Worm (Caenorhabditis elegans): ENCODE measurements around the gene C35C5.10.

C35C5.10 gene

DNA sequence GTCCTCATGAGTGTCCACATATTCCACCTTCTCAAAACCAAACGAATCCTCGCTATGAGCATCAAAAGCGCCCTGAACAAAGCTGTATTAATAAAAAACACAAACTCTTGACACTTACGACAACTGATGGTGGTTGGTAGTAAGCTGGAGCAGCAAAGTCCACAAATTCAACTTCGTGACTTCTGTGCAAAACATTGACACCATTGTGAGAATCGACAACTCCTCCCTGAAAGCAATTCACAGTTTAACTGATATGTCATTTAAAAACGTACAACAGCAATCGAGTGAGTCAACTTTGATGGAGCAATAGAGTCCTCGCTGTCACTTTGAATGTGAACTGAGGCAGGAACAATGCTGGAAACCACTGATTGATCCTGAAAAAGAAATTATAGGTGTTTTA, 38.6 kb upstream of the C35C5.10 start:
- no peak for TF ChIP-seq nhr-237 (tag; optimal IDR thresholded peaks at IDR 0.05)
- TF ChIP-seq ZK546.5 (tag; optimal IDR thresholded peaks at IDR 0.05) = no peak
- TF ChIP-seq sem-4 (tag; optimal IDR thresholded peaks at IDR 0.05) = no peak
- no peak for TF ChIP-seq gmeb-1 (tag; optimal IDR thresholded peaks at IDR 0.05)
- no peak for TF ChIP-seq lin-39 (tag; optimal IDR thresholded peaks at IDR 0.05)
- TF ChIP-seq sma-3 (GFP tag; optimal IDR thresholded peaks at IDR 0.05) = no peak
- TF ChIP-seq fos-1 (tag; optimal IDR thresholded peaks at IDR 0.05) = no peak
- no peak for TF ChIP-seq C34F6.9 (tag; optimal IDR thresholded peaks at IDR 0.05)
- TF ChIP-seq R02D3.7 (tag; optimal IDR thresholded peaks at IDR 0.05) = no peak
- TF ChIP-seq nhr-11 (tag; optimal IDR thresholded peaks at IDR 0.05) = no peak
- TF ChIP-seq F13H6.1 (tag; optimal IDR thresholded peaks at IDR 0.05) = no peak
- no peak for TF ChIP-seq lsy-2 (tag; optimal IDR thresholded peaks at IDR 0.05)
- TF ChIP-seq nhr-12 (tag; optimal IDR thresholded peaks at IDR 0.05) = no peak
- no peak for TF ChIP-seq blmp-1 (tag; optimal IDR thresholded peaks at IDR 0.05; ENCODE audit: insufficient read depth)
- no peak for TF ChIP-seq unc-39 (tag; optimal IDR thresholded peaks at IDR 0.05)

ce11 chrX:11518415-11518814, 37.6 kb upstream of the C35C5.10 start:
- TF ChIP-seq ztf-1 (GFP tag; conservative IDR thresholded peaks at IDR 0.05) (no peak), fos-1 (tag; optimal IDR thresholded peaks at IDR 0.05) (peak; percentile 15)

ce11 chrX:11519016-11519509, 37.0 kb upstream of the C35C5.10 start, which contains the start of gene hpo-34:
Gene hpo-34, minus strand, starts transcription at chrX:11519066.
- TF ChIP-seq peb-1 (tag; optimal IDR thresholded peaks at IDR 0.05) (no peak), fos-1 (tag; optimal IDR thresholded peaks at IDR 0.05) (peak; percentile 94), gmeb-1 (tag; optimal IDR thresholded peaks at IDR 0.05) (peak; percentile 43), aly-2 (tag; optimal IDR thresholded peaks at IDR 0.05) (no peak), ztf-1 (GFP tag; conservative IDR thresholded peaks at IDR 0.05) (no peak), F13H6.1 (tag; optimal IDR thresholded peaks at IDR 0.05) (peak; percentile 44), sma-9 (GFP tag; optimal IDR thresholded peaks at IDR 0.05) (peak; percentile 60), sma-9 (tag; optimal IDR thresholded peaks at IDR 0.05) (no peak), crh-2 (tag; optimal IDR thresholded peaks at IDR 0.05) (peak; percentile 82)

- TF ChIP-seq F13H6.1 (tag; optimal IDR thresholded peaks at IDR 0.05) = peak; percentile 87
- no peak for TF ChIP-seq elt-3 (tag; optimal IDR thresholded peaks at IDR 0.05)
- TF ChIP-seq skn-1 (tag; optimal IDR thresholded peaks at IDR 0.05) = peak; percentile 39
- no peak for TF ChIP-seq ztf-11 (tag; optimal IDR thresholded peaks at IDR 0.05)
- no peak for TF ChIP-seq ztf-4 (tag; optimal IDR thresholded peaks at IDR 0.05)
- TF ChIP-seq Y55F3AM.14 (GFP tag; optimal IDR thresholded peaks at IDR 0.05) = no peak
- TF ChIP-seq sma-9 (GFP tag; optimal IDR thresholded peaks at IDR 0.05) = peak; percentile 71
- no peak for TF ChIP-seq sma-9 (tag; optimal IDR thresholded peaks at IDR 0.05)
- peak in 1 of 2 experiments; percentile 41 for TF ChIP-seq lsy-2 (tag; optimal IDR thresholded peaks at IDR 0.05)
- no peak for TF ChIP-seq ama-1 (optimal IDR thresholded peaks at IDR 0.05)
- TF ChIP-seq lin-13 (GFP tag; optimal IDR thresholded peaks at IDR 0.05) = no peak
- TF ChIP-seq alr-1 (tag; optimal IDR thresholded peaks at IDR 0.05) = no peak
- no peak for TF ChIP-seq snpc-4 (tag; optimal IDR thresholded peaks at IDR 0.05)
- peak; percentile 93 for TF ChIP-seq nhr-129 (tag; optimal IDR thresholded peaks at IDR 0.05)
- no peak for TF ChIP-seq nhr-12 (tag; optimal IDR thresholded peaks at IDR 0.05)
- peak; percentile 75 for TF ChIP-seq gmeb-1 (tag; optimal IDR thresholded peaks at IDR 0.05)
- TF ChIP-seq lin-11 (tag; optimal IDR thresholded peaks at IDR 0.05) = peak; percentile 14
- TF ChIP-seq nhr-77 (tag; optimal IDR thresholded peaks at IDR 0.05) = no peak
- TF ChIP-seq ZK546.5 (tag; optimal IDR thresholded peaks at IDR 0.05) = no peak
- peak; percentile 26 for TF ChIP-seq zag-1 (tag; optimal IDR thresholded peaks at IDR 0.05)
- TF ChIP-seq aly-2 (tag; optimal IDR thresholded peaks at IDR 0.05) = no peak
- no peak for TF ChIP-seq unc-62 (GFP tag; optimal IDR thresholded peaks at IDR 0.05)
- TF ChIP-seq ceh-16 (tag; optimal IDR thresholded peaks at IDR 0.05) = no peak
- no peak for TF ChIP-seq nhr-11 (tag; optimal IDR thresholded peaks at IDR 0.05)
- no peak for TF ChIP-seq nhr-10 (tag; optimal IDR thresholded peaks at IDR 0.05)
- TF ChIP-seq fos-1 (tag; optimal IDR thresholded peaks at IDR 0.05) = peak; percentile 77
- peak; percentile 32 for TF ChIP-seq blmp-1 (tag; optimal IDR thresholded peaks at IDR 0.05; ENCODE audit: insufficient read depth)
- no peak for TF ChIP-seq elt-1 (tag; optimal IDR thresholded peaks at IDR 0.05)
- peak; percentile 86 for TF ChIP-seq nhr-6 (tag; optimal IDR thresholded peaks at IDR 0.05)
- TF ChIP-seq dmd-4 (tag; optimal IDR thresholded peaks at IDR 0.05) = no peak
- no peak for TF ChIP-seq nhr-23 (tag; optimal IDR thresholded peaks at IDR 0.05)
- TF ChIP-seq mbf-1 (tag; optimal IDR thresholded peaks at IDR 0.05) = no peak
- no peak for TF ChIP-seq unc-39 (tag; optimal IDR thresholded peaks at IDR 0.05)
- no peak for TF ChIP-seq R02D3.7 (tag; optimal IDR thresholded peaks at IDR 0.05)
- no peak for TF ChIP-seq peb-1 (tag; optimal IDR thresholded peaks at IDR 0.05)
- peak; percentile 67 for TF ChIP-seq unc-55 (GFP tag; optimal IDR thresholded peaks at IDR 0.05)
- no peak for TF ChIP-seq ceh-82 (tag; optimal IDR thresholded peaks at IDR 0.05)
- TF ChIP-seq ztf-1 (GFP tag; conservative IDR thresholded peaks at IDR 0.05) = no peak
- peak; percentile 52 for TF ChIP-seq mab-5 (tag; optimal IDR thresholded peaks at IDR 0.05)
- TF ChIP-seq nhr-237 (tag; optimal IDR thresholded peaks at IDR 0.05) = no peak
- no peak for TF ChIP-seq sem-4 (tag; optimal IDR thresholded peaks at IDR 0.05)
These were observed 33.8 kb upstream of the C35C5.10 start, which contains the start of gene sdc-2 for ce11 chrX:11522058-11522757. Gene sdc-2, plus strand, starts transcription at chrX:11522707.

Data from whole organism, L2 larva.